Fruit fly (Drosophila melanogaster) S2 (cell line): ENCODE results near the gene beta-Man.

Experiments used
- CG8478 ChIP-seq: fragments of >200 bp; optimal IDR thresholded peaks from 2 replicates; lab custom pipeline; 2018
- CTCF ChIP-seq, 2 experiments: fragments of >200 bp; optimal IDR thresholded peaks; 2 replicates each; lab custom pipeline; 2018

DNA sequence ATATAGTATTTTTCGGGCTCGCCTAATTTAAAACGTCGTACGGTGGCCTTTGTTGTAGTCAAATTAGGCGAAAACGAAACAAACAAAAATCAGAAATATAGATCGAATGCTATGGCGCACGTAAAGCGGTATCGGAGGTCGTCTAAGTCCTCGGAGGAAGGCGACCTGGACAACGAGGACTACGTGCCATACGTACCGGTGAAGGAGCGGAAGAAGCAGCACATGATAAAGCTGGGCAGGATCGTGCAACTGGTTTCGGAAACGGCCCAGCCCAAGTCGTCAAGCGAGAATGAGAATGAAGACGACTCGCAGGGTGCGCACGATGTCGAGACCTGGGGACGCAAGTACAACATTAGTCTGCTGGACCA, 36.0 kb downstream of the beta-Man start, which contains the start of gene abs:
- TF ChIP-seq CG8478 (lab: Kevin White, UChicago) = no peak
- TF ChIP-seq CTCF (optimal IDR thresholded peaks at IDR 0.05; lab: Kevin White, UChicago) = no peak
